Worm (Caenorhabditis elegans): ENCODE results near the gene kin-29.

Gene kin-29

DNA sequence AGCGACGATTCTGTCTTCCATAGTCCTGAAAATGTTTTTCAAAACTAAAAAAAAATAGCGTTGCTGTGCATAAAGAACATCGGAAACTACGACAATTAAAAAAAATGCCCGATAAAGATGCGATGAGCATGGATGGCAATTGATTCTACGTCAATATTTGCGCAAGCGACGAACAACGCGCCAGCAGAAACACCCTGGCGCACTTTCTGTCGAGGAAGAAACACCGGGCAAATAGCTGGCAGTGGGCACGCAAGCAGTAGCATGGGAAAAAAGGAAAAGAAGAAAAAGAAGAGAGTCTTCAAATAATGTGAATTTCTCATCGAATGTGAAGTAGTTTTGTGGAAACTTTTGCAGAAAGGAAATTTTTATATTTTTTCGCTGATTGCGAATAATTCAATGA, 42.6 kb downstream of the kin-29 start, which contains the start of gene C14A11.9 (continued):
- TF ChIP-seq gmeb-2 (tag; optimal IDR thresholded peaks at IDR 0.05) (peak; percentile 39), ceh-34 (tag; optimal IDR thresholded peaks at IDR 0.05) (peak; percentile 62), pha-4 (tag; optimal IDR thresholded peaks at IDR 0.05) (no peak), pag-3 (tag; optimal IDR thresholded peaks at IDR 0.05; ENCODE audit: borderline replicate concordance) (no peak), dmd-4 (tag; optimal IDR thresholded peaks at IDR 0.05; ENCODE audit: borderline replicate concordance) (no peak), ets-4 (tag; optimal IDR thresholded peaks at IDR 0.05) (no peak), ref-2 (tag; optimal IDR thresholded peaks at IDR 0.05) (no peak), unc-3 (GFP tag; conservative IDR thresholded peaks at IDR 0.05) (no peak), unc-3 (tag; optimal IDR thresholded peaks at IDR 0.05) (peak; percentile 70), che-1 (tag; optimal IDR thresholded peaks at IDR 0.05) (peak; percentile 60), ceh-14 (tag; optimal IDR thresholded peaks at IDR 0.05) (peak; percentile 75), T23F11.4 (GFP tag; optimal IDR thresholded peaks at IDR 0.05) (no peak), C38D4.7 (GFP tag; optimal IDR thresholded peaks at IDR 0.05) (peak; percentile 56), pqm-1 (tag; optimal IDR thresholded peaks at IDR 0.05) (peak; percentile 32), ama-1 (optimal IDR thresholded peaks at IDR 0.05) (no peak), eyg-1 (tag; optimal IDR thresholded peaks at IDR 0.05) (no peak), pat-9 (tag; optimal IDR thresholded peaks at IDR 0.05) (peak; percentile 63), sox-2 (GFP tag; IDR thresholded peaks at IDR 0.05) (no peak), ceh-30 (tag; optimal IDR thresholded peaks at IDR 0.05) (peak; percentile 30), ceh-31 (tag; optimal IDR thresholded peaks at IDR 0.05) (peak; percentile 86), pax-1 (tag; optimal IDR thresholded peaks at IDR 0.05) (no peak), hlh-30 (tag; optimal IDR thresholded peaks at IDR 0.05; ENCODE audit: insufficient read depth) (peak; percentile 31), pros-1 (tag; optimal IDR thresholded peaks at IDR 0.05) (no peak), fkh-6 (tag; optimal IDR thresholded peaks at IDR 0.05) (peak; percentile 65), fax-1 (tag; optimal IDR thresholded peaks at IDR 0.05) (peak; percentile 19), Y22D7AL.16 (tag; optimal IDR thresholded peaks at IDR 0.05) (no peak), sox-4 (tag; optimal IDR thresholded peaks at IDR 0.05) (peak; percentile 55), tbx-7 (tag; optimal IDR thresholded peaks at IDR 0.05) (no peak), ceh-22 (tag; optimal IDR thresholded peaks at IDR 0.05) (no peak), hlh-15 (tag; optimal IDR thresholded peaks at IDR 0.05) (peak; percentile 55), hlh-13 (GFP tag; optimal IDR thresholded peaks at IDR 0.05) (peak; percentile 39)

- TF ChIP-seq tbx-2 (tag; optimal IDR thresholded peaks at IDR 0.05) = peak; percentile 3
- TF ChIP-seq hlh-30 (tag; optimal IDR thresholded peaks at IDR 0.05; ENCODE audit: insufficient read depth) = peak; percentile 24
- no peak for TF ChIP-seq C38D4.7 (GFP tag; optimal IDR thresholded peaks at IDR 0.05)
- no peak for TF ChIP-seq syd-9 (tag; optimal IDR thresholded peaks at IDR 0.05)
- peak; percentile 8 for TF ChIP-seq unc-42 (tag; optimal IDR thresholded peaks at IDR 0.05)
- TF ChIP-seq ceh-31 (tag; optimal IDR thresholded peaks at IDR 0.05) = peak; percentile 57
- peak; percentile 35 for TF ChIP-seq ceh-14 (tag; optimal IDR thresholded peaks at IDR 0.05)
- no peak for TF ChIP-seq sox-2 (GFP tag; IDR thresholded peaks at IDR 0.05)
Observed at ce11 chrX:2807390-2807789, 44.8 kb downstream of the kin-29 start, which contains the start of gene C14A11.5. TSS of gene C14A11.5 (minus strand) at chrX:2807528.

DNA sequence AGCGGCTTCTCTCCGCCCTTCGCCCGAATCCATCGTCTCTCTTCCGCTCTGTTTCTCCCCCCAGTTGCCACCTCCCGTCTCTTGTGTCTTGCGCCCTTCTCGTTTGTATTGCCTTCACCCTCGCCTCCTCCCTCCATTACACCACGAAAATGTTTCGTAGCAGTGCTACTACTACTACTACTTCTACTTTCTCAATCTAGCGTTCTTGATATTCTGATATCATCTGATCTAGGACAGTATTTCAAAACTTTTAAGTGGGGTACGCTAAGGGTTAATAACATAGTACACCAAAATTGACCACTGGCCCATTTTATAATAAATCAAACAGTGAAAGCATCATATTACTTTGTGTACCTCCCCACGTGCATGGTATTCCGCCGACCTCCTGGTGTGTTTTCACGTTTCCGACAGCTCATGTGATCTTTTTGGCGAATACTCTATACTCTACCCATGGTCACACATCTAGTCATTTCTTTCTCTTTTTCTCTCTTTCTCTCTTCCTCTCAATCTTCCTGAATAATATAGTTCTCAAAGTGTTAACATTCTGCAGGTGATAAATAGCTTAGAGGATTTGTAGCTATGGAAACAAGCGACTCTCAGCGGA, 49.6 kb downstream of the kin-29 start, which contains the start of gene C14A11.2:
Gene C14A11.2, plus strand, starts transcription at position 551 of the 604 bp plus-strand sequence.
- no peak for TF ChIP-seq lim-6 (tag; optimal IDR thresholded peaks at IDR 0.05)
- TF ChIP-seq ceh-18 (tag; optimal IDR thresholded peaks at IDR 0.05) = peak; percentile 17
- no peak for TF ChIP-seq pros-1 (tag; optimal IDR thresholded peaks at IDR 0.05)
- no peak for TF ChIP-seq dve-1 (tag; optimal IDR thresholded peaks at IDR 0.05)
- peak; percentile 53 for TF ChIP-seq ceh-14 (tag; optimal IDR thresholded peaks at IDR 0.05)
- no peak for TF ChIP-seq rnt-1 (tag; optimal IDR thresholded peaks at IDR 0.05)
- no peak for TF ChIP-seq fkh-6 (tag; optimal IDR thresholded peaks at IDR 0.05)
- no peak for TF ChIP-seq hlh-13 (GFP tag; optimal IDR thresholded peaks at IDR 0.05)
- peak; percentile 23 for TF ChIP-seq eyg-1 (tag; optimal IDR thresholded peaks at IDR 0.05)
- peak; percentile 44 for TF ChIP-seq ceh-31 (tag; optimal IDR thresholded peaks at IDR 0.05)
- no peak for TF ChIP-seq ceh-6 (GFP tag; optimal IDR thresholded peaks at IDR 0.05)
- peak; percentile 54 for TF ChIP-seq hlh-30 (tag; optimal IDR thresholded peaks at IDR 0.05; ENCODE audit: insufficient read depth)
- no peak for TF ChIP-seq elt-2 (tag; optimal IDR thresholded peaks at IDR 0.05)
- no peak for TF ChIP-seq gmeb-2 (tag; optimal IDR thresholded peaks at IDR 0.05)
- TF ChIP-seq ama-1 (optimal IDR thresholded peaks at IDR 0.05) = no peak
- peak; percentile 7 for TF ChIP-seq F13H6.1 (tag; optimal IDR thresholded peaks at IDR 0.05)
- TF ChIP-seq nfya-1 (tag; optimal IDR thresholded peaks at IDR 0.05) = peak; percentile 32
- TF ChIP-seq pag-3 (tag; optimal IDR thresholded peaks at IDR 0.05; ENCODE audit: borderline replicate concordance) = peak; percentile 1
- TF ChIP-seq tbx-7 (tag; optimal IDR thresholded peaks at IDR 0.05) = no peak
- TF ChIP-seq Y22D7AL.16 (tag; optimal IDR thresholded peaks at IDR 0.05) = no peak
- TF ChIP-seq nhr-11 (tag; optimal IDR thresholded peaks at IDR 0.05) = no peak
- TF ChIP-seq madf-2 (tag; optimal IDR thresholded peaks at IDR 0.05) = no peak
- peak; percentile 8 for TF ChIP-seq unc-42 (tag; optimal IDR thresholded peaks at IDR 0.05)
- peak; percentile 83 for TF ChIP-seq ceh-34 (tag; optimal IDR thresholded peaks at IDR 0.05)
- peak; percentile 43 for TF ChIP-seq tbx-2 (tag; optimal IDR thresholded peaks at IDR 0.05)
- TF ChIP-seq ref-2 (tag; optimal IDR thresholded peaks at IDR 0.05) = peak; percentile 48
- no peak for TF ChIP-seq ceh-2 (tag; optimal IDR thresholded peaks at IDR 0.05)
